Fruit fly (Drosophila melanogaster): ENCODE measurements around the gene Elo68beta.
A peak's percentile ranks its signal among the peaks of the same experiment; 100 is the strongest.

The Elo68beta gene

DNA sequence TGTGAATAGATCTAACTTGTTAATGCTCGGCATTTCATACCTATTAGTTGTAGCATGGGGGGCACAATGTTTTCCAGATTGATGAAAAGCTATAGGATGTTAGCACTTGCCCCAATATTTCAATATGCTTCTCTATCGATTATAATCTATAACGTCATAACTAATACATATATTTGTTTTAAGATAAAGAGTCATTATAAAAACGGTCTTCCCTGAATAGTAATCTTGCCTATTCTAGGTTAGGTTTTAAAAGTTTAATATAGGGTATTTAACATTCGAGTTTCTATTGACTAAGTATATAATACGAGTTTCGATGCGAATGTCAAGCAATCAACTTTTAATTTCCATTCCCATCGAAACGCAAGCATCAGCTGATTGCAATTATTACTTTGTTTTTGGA, 40.3 kb downstream of the Elo68beta start, which contains the start of the genes CG6321 and Blos2 (continued):
- TF ChIP-seq CG4328 (GFP tag; optimal IDR thresholded peaks at IDR 0.05) (peak; percentile 57), al (GFP tag; IDR thresholded peaks at IDR 0.05) (peak; percentile 60; the same call in 1 of the 2 replicates), gem (tag; optimal IDR thresholded peaks at IDR 0.05) (peak; percentile 90), ems (GFP tag; optimal IDR thresholded peaks at IDR 0.05) (peak; percentile 55), sisA (GFP tag; IDR thresholded peaks at IDR 0.05) (peak; percentile 54), CG6683 (GFP tag; optimal IDR thresholded peaks at IDR 0.05) (peak; percentile 50), NC2α (GFP tag; optimal IDR thresholded peaks at IDR 0.05) (no peak), emc (GFP tag; optimal IDR thresholded peaks at IDR 0.05) (no peak), CG2199 (GFP tag; IDR thresholded peaks at IDR 0.05) (no peak), CG1602 (GFP tag; optimal IDR thresholded peaks at IDR 0.05) (peak; percentile 51), fru (optimal IDR thresholded peaks at IDR 0.05) (no peak), btn (GFP tag; optimal IDR thresholded peaks at IDR 0.05) (no peak), CG18599 (GFP tag; optimal IDR thresholded peaks at IDR 0.05) (peak; percentile 85), CG11247 (GFP tag; IDR thresholded peaks at IDR 0.05) (peak; percentile 50), CG1792 (GFP tag; optimal IDR thresholded peaks at IDR 0.05) (no peak), Dref (GFP tag; IDR thresholded peaks at IDR 0.05) (no peak), CG2889 (GFP tag; IDR thresholded peaks at IDR 0.05) (no peak), Oli (tag; optimal IDR thresholded peaks at IDR 0.05) (peak; percentile 78), pum (GFP tag; optimal IDR thresholded peaks at IDR 0.05) (peak; percentile 42), yki (optimal IDR thresholded peaks at IDR 0.05) (no peak), psq (GFP tag; optimal IDR thresholded peaks at IDR 0.05) (no peak), zfh1 (GFP tag; IDR thresholded peaks at IDR 0.05) (peak; percentile 54), CG1233 (GFP tag; optimal IDR thresholded peaks at IDR 0.05) (peak; percentile 64), pho (GFP tag; optimal IDR thresholded peaks at IDR 0.05) (peak; percentile 29), pzg (GFP tag; optimal IDR thresholded peaks at IDR 0.05) (peak; percentile 39), HHEX (GFP tag; optimal IDR thresholded peaks at IDR 0.05) (peak; percentile 72), D19B (GFP tag; optimal IDR thresholded peaks at IDR 0.05) (peak; percentile 98), CG3163 (GFP tag; optimal IDR thresholded peaks at IDR 0.05) (no peak), CG31224 (GFP tag; IDR thresholded peaks at IDR 0.05) (0 out of 2 replicates have a peak, but pooled peaks have one; percentile 45), Nf-YC (tag; optimal IDR thresholded peaks at IDR 0.05) (peak; percentile 69), dan (GFP tag; IDR thresholded peaks at IDR 0.05) (no peak), CG10321 (GFP tag; IDR thresholded peaks at IDR 0.05) (no peak), BEAF-32 (GFP tag; optimal IDR thresholded peaks at IDR 0.05) (no peak), CG16863 (GFP tag; optimal IDR thresholded peaks at IDR 0.05) (peak; percentile 1), Sox102F (GFP tag; optimal IDR thresholded peaks at IDR 0.05) (peak; percentile 78), Sox100B (GFP tag; optimal IDR thresholded peaks at IDR 0.05) (peak; percentile 74), CG33557 (GFP tag; optimal IDR thresholded peaks at IDR 0.05) (peak; percentile 59), Sry-δ (GFP tag; optimal IDR thresholded peaks at IDR 0.05) (peak; percentile 2), z (GFP tag; IDR thresholded peaks at IDR 0.05) (no peak), dpn (GFP tag; optimal IDR thresholded peaks at IDR 0.05) (peak; percentile 69 to 77), CG32772 (GFP tag; IDR thresholded peaks at IDR 0.05) (0 out of 2 replicates have a peak, but pooled peaks have one; percentile 5), tll (GFP tag; optimal IDR thresholded peaks at IDR 0.05) (no peak), nerfin-1 (tag; optimal IDR thresholded peaks at IDR 0.05) (peak; percentile 74), onecut (GFP tag; IDR thresholded peaks at IDR 0.05) (peak; percentile 76), NC2β (GFP tag; optimal IDR thresholded peaks at IDR 0.05) (peak; percentile 41), Jarid2 (GFP tag; optimal IDR thresholded peaks at IDR 0.05) (no peak), Poxn (GFP tag; IDR thresholded peaks at IDR 0.05) (peak; percentile 39; the same call in 1 of the 2 replicates), Camta (GFP tag; optimal IDR thresholded peaks at IDR 0.05) (peak; percentile 19), exex (tag; optimal IDR thresholded peaks at IDR 0.05) (peak; percentile 81), insv (GFP tag; optimal IDR thresholded peaks at IDR 0.05) (no peak), CG16779 (GFP tag; IDR thresholded peaks at IDR 0.05) (no peak), CHES-1-like (GFP tag; optimal IDR thresholded peaks at IDR 0.05) (peak; percentile 11)
